Fruit fly (Drosophila melanogaster): Measurements from ENCODE around the gene CG16721.

Gene CG16721

DNA sequence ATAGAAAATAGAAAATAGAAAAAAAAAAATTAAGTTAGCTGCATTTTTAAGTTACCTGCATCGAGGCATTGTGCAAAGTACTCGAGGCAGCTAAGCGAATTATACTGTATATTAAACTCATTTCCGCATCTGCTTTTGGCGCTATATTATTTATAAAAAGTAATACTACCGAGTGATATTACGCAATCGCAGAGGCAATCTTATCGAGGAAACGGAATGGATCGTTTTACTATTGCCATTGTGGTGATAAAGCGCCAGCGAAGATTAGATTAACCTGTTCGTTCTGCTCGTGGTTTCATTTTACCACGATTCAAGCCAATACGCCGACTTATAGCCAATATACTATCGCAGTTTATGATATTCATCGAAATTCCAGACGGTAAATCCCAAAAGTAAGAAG is 4.6 kb downstream of the CG16721 start:
- no peak for TF ChIP-seq Sin3A (optimal IDR thresholded peaks at IDR 0.05)
- TF ChIP-seq h (optimal IDR thresholded peaks at IDR 0.05), result no peak
- no peak for TF ChIP-seq insv (optimal IDR thresholded peaks at IDR 0.05)
- TF ChIP-seq ttk (optimal IDR thresholded peaks at IDR 0.05), result no peak
- TF ChIP-seq Myc (optimal IDR thresholded peaks at IDR 0.05), result no peak
- no peak for TF ChIP-seq psq (optimal IDR thresholded peaks at IDR 0.05)

DNA sequence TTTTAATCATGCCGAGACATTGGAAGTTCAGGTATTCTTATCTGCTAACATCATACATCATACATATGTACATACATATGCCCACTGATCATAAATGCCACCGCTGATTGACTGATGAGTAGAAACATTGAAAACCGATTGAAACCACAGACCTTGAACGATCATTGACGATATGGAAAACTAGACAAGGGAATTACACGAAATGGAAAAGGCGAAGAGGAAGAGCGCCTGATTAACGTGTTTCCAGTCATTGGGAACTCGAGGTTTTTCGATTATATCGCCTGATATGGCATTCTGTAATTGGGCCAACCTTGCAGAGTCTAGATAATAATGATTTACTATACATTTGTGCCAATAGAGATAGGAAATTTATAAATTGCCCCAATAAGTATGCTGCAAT is 5.2 kb downstream of the CG16721 start:
- TF ChIP-seq insv (optimal IDR thresholded peaks at IDR 0.05) (no peak), psq (optimal IDR thresholded peaks at IDR 0.05) (no peak), h (optimal IDR thresholded peaks at IDR 0.05) (no peak), Sin3A (optimal IDR thresholded peaks at IDR 0.05) (no peak), ttk (optimal IDR thresholded peaks at IDR 0.05) (no peak), Myc (optimal IDR thresholded peaks at IDR 0.05) (no peak)

DNA sequence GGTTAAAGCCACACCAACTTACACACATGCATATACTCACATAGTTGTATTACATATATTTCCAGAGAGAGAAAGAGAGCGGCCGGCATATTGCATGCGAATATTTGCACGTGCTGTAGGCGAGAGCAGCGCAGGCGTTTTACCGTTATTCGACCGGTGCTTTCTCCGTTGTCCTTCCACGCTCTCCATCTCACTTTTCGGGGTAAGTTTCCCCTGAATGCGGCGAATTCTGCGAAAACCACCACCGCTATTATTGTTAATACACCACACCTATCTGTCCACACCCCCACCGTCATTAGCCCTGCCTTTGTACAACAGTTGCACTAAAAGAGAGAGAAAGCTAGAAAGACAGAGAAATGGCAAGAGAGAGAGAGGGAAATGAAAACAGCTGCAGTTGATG is 5.9 kb downstream of the CG16721 start:
- no peak for TF ChIP-seq psq (optimal IDR thresholded peaks at IDR 0.05)

DNA sequence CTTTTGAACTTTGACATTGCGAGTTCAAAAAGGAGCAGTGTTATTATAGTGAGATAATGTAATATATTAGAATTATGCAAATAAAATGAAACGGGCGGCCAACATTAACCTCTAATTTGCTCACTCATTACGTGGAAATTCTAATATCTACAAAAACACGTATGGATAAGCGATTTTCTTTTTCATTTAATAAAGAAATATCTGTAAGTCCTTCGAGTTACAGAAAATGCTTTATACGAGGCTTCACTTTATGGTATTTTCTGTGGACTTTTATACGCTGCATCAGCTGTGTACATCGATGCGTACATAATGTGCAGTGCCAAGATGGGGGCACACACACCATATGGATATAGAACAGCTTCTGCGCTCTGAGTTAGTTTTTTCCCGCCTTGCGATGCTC is 6.3 kb downstream of the CG16721 start:
- TF ChIP-seq Myc (optimal IDR thresholded peaks at IDR 0.05) (no peak), Sin3A (optimal IDR thresholded peaks at IDR 0.05) (no peak), h (optimal IDR thresholded peaks at IDR 0.05) (no peak), ttk (optimal IDR thresholded peaks at IDR 0.05) (no peak), insv (optimal IDR thresholded peaks at IDR 0.05) (no peak), psq (optimal IDR thresholded peaks at IDR 0.05) (no peak)

DNA sequence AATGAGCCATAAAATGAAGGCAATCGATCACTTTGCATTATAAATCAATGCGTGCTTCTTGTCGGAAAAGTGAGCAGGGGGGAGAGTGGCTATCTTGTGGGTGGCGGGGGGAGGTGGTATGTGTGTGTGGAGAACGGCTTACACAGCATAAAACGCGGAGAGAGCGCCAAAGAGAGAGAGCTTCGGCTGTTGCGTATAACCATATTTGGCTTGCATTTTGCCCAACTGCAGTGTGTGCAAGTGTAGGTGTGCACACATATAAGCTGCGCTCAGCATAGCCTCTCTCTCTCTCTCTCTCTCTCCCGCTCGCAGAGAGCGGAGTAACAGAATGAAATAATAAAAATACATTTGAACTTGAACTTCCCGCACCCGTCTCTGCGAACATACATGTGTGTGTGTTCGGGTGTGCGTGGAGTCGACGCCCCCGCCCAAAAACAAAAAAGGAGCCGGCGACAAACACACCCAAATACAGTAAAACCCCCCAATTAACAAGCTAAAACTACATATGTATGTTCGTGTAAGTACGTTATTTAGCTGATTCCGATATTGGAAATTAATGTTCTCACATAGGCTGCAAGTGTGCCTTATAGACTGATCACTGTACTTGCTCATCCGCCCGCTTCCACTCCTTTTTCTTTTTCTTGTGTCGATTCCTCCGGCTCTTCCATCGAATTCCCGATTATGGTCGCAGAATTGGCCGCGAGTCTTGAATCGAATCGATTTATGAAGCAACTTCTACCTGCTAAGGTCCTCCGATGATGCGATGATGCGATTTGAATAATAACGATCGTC is 7.3 kb downstream of the CG16721 start:
- TF ChIP-seq Sin3A (optimal IDR thresholded peaks at IDR 0.05), result no peak
- TF ChIP-seq psq (optimal IDR thresholded peaks at IDR 0.05), result no peak
- no peak for TF ChIP-seq h (optimal IDR thresholded peaks at IDR 0.05)
- no peak for TF ChIP-seq ttk (optimal IDR thresholded peaks at IDR 0.05)
- no peak for TF ChIP-seq Myc (optimal IDR thresholded peaks at IDR 0.05)
- no peak for TF ChIP-seq insv (optimal IDR thresholded peaks at IDR 0.05)

DNA sequence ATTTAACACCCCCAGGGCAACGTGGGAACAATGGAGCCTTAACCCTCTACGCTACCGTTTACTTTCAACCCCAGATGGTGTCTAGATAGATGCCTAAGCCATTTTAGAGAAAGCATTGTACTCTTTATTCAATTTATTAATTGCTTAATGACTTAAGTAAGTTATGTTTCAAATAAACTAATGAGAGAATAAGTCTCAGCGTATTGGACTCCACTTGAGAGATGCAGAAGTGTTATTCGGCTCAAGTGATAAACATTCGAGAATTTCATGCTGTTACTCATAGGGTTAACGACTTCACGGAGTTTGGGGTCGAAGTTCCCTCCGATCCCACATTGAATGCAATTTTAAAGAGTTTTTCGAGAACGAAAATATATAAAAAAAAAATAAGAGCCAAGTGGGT is 8.6 kb downstream of the CG16721 start:
- TF ChIP-seq ttk (optimal IDR thresholded peaks at IDR 0.05), result no peak
- no peak for TF ChIP-seq psq (optimal IDR thresholded peaks at IDR 0.05)
- no peak for TF ChIP-seq Sin3A (optimal IDR thresholded peaks at IDR 0.05)
- TF ChIP-seq Myc (optimal IDR thresholded peaks at IDR 0.05), result no peak
- no peak for TF ChIP-seq insv (optimal IDR thresholded peaks at IDR 0.05)
- TF ChIP-seq h (optimal IDR thresholded peaks at IDR 0.05), result no peak

DNA sequence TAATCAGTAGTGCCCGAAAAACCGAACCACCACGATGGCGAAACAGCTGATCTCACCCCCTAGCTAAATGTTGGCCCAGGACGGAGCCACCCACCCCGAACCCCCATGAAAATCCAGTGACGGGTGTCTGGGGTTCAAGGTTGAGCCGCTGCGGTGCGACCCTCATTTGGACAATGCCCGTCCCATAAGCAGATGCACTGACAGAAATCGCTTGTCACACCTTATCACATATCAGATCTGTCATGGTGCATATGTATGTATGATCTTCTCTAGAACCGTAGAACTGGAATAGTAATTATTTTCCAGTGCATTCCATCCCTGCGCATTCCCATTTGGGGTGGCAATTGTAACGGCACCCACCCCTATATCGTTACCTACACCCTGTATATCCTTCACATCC is 9.3 kb downstream of the CG16721 start:
- TF ChIP-seq h (optimal IDR thresholded peaks at IDR 0.05), result no peak
- TF ChIP-seq Sin3A (optimal IDR thresholded peaks at IDR 0.05), result no peak
- TF ChIP-seq ttk (optimal IDR thresholded peaks at IDR 0.05), result no peak
- no peak for TF ChIP-seq Myc (optimal IDR thresholded peaks at IDR 0.05)
- no peak for TF ChIP-seq psq (optimal IDR thresholded peaks at IDR 0.05)
- no peak for TF ChIP-seq insv (optimal IDR thresholded peaks at IDR 0.05)

DNA sequence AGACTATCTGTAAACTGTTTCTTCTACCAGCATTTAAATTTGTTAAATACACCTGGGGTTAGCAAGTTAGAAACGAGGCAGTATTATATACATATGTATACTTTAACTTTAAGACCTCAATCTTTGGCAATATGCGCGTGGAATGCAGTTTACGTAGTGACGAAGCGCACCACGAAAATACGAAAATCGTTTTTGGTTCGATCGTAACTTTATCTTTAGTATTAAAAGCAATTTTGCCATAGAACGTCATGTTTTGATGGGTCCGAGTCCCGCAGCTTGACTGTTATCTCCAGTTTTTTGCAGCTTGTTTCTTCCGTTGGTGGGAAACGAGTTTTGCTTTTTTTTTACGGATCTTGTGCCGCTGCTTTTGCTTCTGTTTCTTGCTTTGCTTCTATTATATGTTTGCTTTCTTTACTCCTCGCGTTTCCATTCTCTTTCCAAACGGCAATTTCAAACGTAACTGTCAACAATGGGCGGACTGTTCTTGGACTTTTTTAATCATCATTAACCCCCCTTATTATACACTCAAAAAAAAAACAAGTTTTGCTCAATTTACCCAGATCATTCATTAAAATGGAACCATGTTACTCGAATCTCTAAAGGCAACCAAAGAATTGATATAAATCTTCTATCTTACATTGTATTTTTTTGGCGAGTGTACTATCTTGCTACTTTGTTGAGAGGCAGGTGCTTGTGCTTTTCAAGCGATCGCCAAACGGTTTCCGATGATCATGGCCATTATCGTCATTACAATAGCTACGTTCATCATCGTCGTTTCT is 12.2 kb downstream of the CG16721 start:
- TF ChIP-seq insv (optimal IDR thresholded peaks at IDR 0.05), result no peak
- TF ChIP-seq psq (optimal IDR thresholded peaks at IDR 0.05), result no peak
- TF ChIP-seq h (optimal IDR thresholded peaks at IDR 0.05), result no peak
- no peak for TF ChIP-seq Myc (optimal IDR thresholded peaks at IDR 0.05)
- TF ChIP-seq Sin3A (optimal IDR thresholded peaks at IDR 0.05), result no peak
- TF ChIP-seq ttk (optimal IDR thresholded peaks at IDR 0.05), result no peak

DNA sequence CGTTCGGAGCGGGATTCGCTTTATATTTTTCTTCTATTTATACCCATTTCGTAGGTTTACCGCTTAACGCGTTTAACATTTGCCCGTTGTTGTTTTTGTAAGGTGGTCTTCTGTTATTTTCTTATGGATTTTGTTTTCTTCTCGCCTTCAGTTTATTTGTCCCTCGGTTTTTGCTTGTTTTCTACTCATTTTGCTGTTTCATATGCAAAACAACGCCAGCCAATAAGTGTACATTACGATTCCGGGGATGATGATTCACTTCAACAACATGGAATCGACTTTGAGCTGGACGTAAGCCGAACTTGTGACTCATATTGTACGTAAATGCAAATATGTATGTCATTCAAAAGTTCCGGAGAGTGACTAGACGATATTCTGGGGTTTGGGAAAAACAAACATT is 12.8 kb downstream of the CG16721 start:
- TF ChIP-seq Myc (optimal IDR thresholded peaks at IDR 0.05) (no peak), insv (optimal IDR thresholded peaks at IDR 0.05) (no peak), ttk (optimal IDR thresholded peaks at IDR 0.05) (no peak), psq (optimal IDR thresholded peaks at IDR 0.05) (no peak), Sin3A (optimal IDR thresholded peaks at IDR 0.05) (no peak), h (optimal IDR thresholded peaks at IDR 0.05) (no peak)

DNA sequence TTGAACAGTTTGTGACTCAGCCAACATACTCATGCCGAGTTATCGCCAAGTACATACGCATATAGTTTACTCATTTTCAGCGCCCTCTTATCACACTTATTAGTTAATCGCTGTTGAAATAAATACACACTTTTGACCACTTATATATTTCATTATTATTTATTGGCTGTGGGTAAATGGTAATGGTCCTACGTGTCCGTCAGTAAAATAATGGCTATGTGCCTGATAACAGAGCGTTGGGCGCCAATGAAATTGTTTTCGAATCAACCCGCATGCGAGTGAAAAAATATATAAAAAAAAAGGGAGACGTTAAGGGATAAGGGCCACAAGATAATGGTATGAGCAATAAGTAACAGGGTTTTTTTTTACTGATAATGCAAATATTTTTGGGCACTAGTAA is 13.5 kb downstream of the CG16721 start:
- TF ChIP-seq ttk (optimal IDR thresholded peaks at IDR 0.05) (no peak), psq (optimal IDR thresholded peaks at IDR 0.05) (no peak), h (optimal IDR thresholded peaks at IDR 0.05) (no peak), insv (optimal IDR thresholded peaks at IDR 0.05) (no peak), Myc (optimal IDR thresholded peaks at IDR 0.05) (no peak), Sin3A (optimal IDR thresholded peaks at IDR 0.05) (no peak)

DNA sequence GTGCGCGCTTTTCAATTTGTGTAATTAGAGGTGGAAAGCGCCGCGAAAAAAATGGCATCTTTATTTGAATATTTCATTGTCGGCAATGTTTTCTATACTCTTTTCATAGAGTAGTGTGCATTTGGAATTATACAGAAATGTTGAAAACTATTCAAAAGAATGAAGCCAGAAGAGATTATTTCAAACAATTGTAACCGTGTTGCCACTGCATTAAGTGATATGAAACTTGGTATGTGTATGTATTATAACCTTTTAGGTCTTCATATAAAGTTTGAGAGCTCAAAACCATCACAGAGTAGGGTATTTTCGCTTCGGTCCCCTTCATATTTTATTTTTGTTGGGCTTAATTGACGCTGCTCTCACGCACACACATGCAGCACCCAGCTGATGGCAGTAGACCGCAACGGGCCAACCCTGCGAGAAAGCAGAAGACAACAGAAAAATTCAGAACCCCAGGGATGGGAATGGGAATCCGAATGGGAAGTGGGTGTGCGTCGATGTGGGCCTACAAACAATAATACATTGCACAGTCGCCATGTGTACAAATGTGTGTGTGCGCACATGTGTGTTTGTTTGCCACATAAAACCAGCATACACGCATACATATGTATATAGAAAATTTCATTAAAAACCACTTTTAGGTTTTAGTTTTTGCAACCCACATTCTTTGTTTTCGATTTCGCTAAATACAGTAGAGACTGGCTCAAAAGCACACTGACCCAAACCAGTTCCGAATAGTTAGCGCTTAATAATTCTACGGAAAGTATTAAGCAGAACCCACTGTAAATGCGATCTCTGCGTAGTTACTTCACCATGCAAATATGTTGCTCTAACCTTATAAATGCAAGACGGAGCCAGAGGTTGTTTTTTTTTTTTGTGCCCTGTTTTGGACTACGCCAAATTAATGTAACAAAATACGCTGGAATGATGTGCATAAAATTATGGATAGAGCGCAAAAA is 15.1 kb downstream of the CG16721 start:
- no peak for TF ChIP-seq Sin3A (optimal IDR thresholded peaks at IDR 0.05)
- no peak for TF ChIP-seq h (optimal IDR thresholded peaks at IDR 0.05)
- no peak for TF ChIP-seq ttk (optimal IDR thresholded peaks at IDR 0.05)
- TF ChIP-seq Myc (optimal IDR thresholded peaks at IDR 0.05), result no peak
- TF ChIP-seq insv (optimal IDR thresholded peaks at IDR 0.05), result no peak
- TF ChIP-seq psq (optimal IDR thresholded peaks at IDR 0.05), result no peak

Data from Kc167 (cell line).